Worm (Caenorhabditis elegans): ENCODE data around the gene nos-1.

DNA sequence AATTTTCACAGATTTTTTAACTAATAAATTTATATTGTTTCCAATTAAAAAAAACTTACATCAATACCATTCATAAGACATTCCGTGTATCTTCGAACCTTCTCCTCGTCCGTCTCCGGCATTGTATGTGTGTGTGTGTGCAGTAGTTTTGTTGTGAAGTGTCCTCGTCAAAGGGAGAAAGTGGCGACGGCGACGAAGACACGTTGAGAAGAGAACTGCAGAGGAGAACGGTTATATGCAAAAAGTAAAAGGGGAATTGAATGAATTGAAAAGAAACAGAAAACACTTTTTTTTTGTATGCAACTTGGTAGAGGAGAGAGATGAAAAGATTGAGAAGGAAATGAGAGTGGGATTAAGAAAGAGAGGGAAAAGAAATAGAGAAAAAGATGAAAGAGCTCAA, 7.5 kb downstream of the nos-1 start:
- TF ChIP-seq flt-1 (GFP tag; IDR thresholded peaks at IDR 0.05) = no peak
- TF ChIP-seq cog-1 (tag; optimal IDR thresholded peaks at IDR 0.05) = no peak
- TF ChIP-seq tab-1 (GFP tag; IDR thresholded peaks at IDR 0.05) = no peak
